Worm (Caenorhabditis elegans) whole organism, late embryonic: ENCODE results near the gene AH6.3.

ENCODE experiments used
- dmd-4 ChIP-seq: sonication (generic microtip); optimal IDR thresholded peaks from 2 replicates; lab custom pipeline; 2016; ENCODE audit warnings: borderline replicate concordance, missing genetic modification characterization, missing compliant biosample characterization
- elt-2 ChIP-seq: sonication (generic microtip); optimal IDR thresholded peaks from 2 replicates; lab custom pipeline; 2016; ENCODE audit warnings: missing genetic modification reagents, missing genetic modification characterization, missing compliant biosample characterization
- fax-1 ChIP-seq: sonication (generic microtip); optimal IDR thresholded peaks from 2 replicates; lab custom pipeline; 2016; ENCODE audit warnings: missing genotype, missing genetic modification characterization, missing compliant biosample characterization
- gmeb-2 ChIP-seq: sonication (generic microtip); optimal IDR thresholded peaks from 2 replicates; lab custom pipeline; 2016; ENCODE audit warnings: missing genetic modification characterization, inconsistent platforms, missing compliant biosample characterization
- nfya-1 ChIP-seq: sonication (generic microtip); optimal IDR thresholded peaks from 2 replicates; lab custom pipeline; 2017; ENCODE audit warnings: missing genetic modification characterization, mild to moderate bottlenecking, missing compliant biosample characterization, antibody characterized with exemption, moderate library complexity
- pag-3 ChIP-seq: sonication (generic microtip); optimal IDR thresholded peaks from 2 replicates; lab custom pipeline; 2016; ENCODE audit warnings: missing compliant biosample characterization, missing genetic modification characterization, borderline replicate concordance
- pha-4 ChIP-seq: fragments of 150-350 bp; optimal IDR thresholded peaks from 2 replicates; lab custom pipeline; 2018; ENCODE audit warnings: missing biosample characterization, missing genetic modification reagents, missing genetic modification characterization

DNA sequence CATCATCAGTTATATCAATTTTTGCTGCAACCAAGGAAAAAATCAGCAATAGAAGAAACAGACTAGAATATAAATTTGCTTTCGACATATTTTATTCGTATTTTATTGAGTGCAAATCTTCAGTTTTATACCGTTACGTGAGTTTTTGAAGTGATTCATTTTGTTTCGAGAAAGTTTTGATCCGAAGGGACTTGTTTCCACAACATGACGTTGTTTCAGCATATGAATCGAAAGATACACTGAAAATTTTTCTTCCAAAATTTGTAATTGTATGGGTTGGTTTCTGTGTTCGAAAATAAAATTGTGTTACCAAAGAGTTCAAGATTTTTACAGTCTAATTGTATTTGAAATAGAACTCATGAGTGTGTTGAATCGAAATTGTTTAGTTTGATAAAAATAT lies 38.8 kb upstream of the AH6.3 start, which contains the start of gene T19H5.7:
- TF ChIP-seq elt-2 (tag; lab: Kevin White, UChicago) (no peak), pha-4 (tag; lab: Kevin White, UChicago) (no peak), pag-3 (tag; lab: Kevin White, UChicago) (no peak), fax-1 (tag; lab: Kevin White, UChicago) (no peak), dmd-4 (no peak), gmeb-2 (tag; lab: Kevin White, UChicago) (no peak), nfya-1 (no peak)
